Fruit fly (Drosophila melanogaster) S2 (cell line): Measurements from ENCODE around the gene CG18249.

Experiments used
- CG8478 ChIP-seq: fragments of >200 bp; optimal IDR thresholded peaks from 2 replicates; lab custom pipeline; 2018
- CTCF ChIP-seq, 2 experiments: fragments of >200 bp; optimal IDR thresholded peaks; 2 replicates each; lab custom pipeline; 2018

The CG18249 gene

dm6 chr3R:8269740-8270139, 49.8 kb downstream of the CG18249 start, which contains the start of gene CG9630:
Gene CG9630 (minus strand): TSS chr3R:8269896.
- TF ChIP-seq CG8478 (lab: Kevin White, UChicago) (no peak), CTCF (optimal IDR thresholded peaks at IDR 0.05; lab: Kevin White, UChicago) (peak; percentile 38 to 55)
